Worm (Caenorhabditis elegans): ENCODE measurements around the gene aqp-10.

aqp-10 gene

ce11 chrII:9791185-9791584 lies 21.5 kb upstream of the aqp-10 start (continued):
- TF ChIP-seq hlh-30 (tag; optimal IDR thresholded peaks at IDR 0.05; ENCODE audit: insufficient read depth) = peak; percentile 62
- TF ChIP-seq nhr-10 (tag; optimal IDR thresholded peaks at IDR 0.05) = peak; percentile 57
- peak; percentile 88 for TF ChIP-seq nhr-77 (tag; optimal IDR thresholded peaks at IDR 0.05)
- no peak for TF ChIP-seq ceh-62 (tag; optimal IDR thresholded peaks at IDR 0.05)
- peak; percentile 93 for TF ChIP-seq nhr-102 (tag; optimal IDR thresholded peaks at IDR 0.05)
- TF ChIP-seq mxl-3 (GFP tag; optimal IDR thresholded peaks at IDR 0.05) = peak; percentile 69
- no peak for TF ChIP-seq F26F4.8 (GFP tag; conservative IDR thresholded peaks at IDR 0.05)
- TF ChIP-seq snpc-4 (tag; optimal IDR thresholded peaks at IDR 0.05) = no peak
- 0 out of 2 replicates have a peak, but pooled peaks have one; percentile 53 for TF ChIP-seq tra-1 (GFP tag; IDR thresholded peaks at IDR 0.05)
- no peak for TF ChIP-seq skn-1 (tag; optimal IDR thresholded peaks at IDR 0.05)
- TF ChIP-seq duxl-1 (tag; optimal IDR thresholded peaks at IDR 0.05; ENCODE audit: poor library complexity) = no peak
- TF ChIP-seq ztf-11 (tag; optimal IDR thresholded peaks at IDR 0.05) = no peak
- TF ChIP-seq egl-27 (tag; optimal IDR thresholded peaks at IDR 0.05) = no peak
- no peak for TF ChIP-seq saeg-2 (GFP tag; IDR thresholded peaks at IDR 0.05)
- TF ChIP-seq R02D3.7 (tag; optimal IDR thresholded peaks at IDR 0.05) = no peak
- no peak for TF ChIP-seq lim-7 (GFP tag; IDR thresholded peaks at IDR 0.05)
- TF ChIP-seq php-3 (GFP tag; IDR thresholded peaks at IDR 0.05) = no peak
- TF ChIP-seq unc-62 (GFP tag; optimal IDR thresholded peaks at IDR 0.05 in 1 of 2) = peak in 1 of 2 experiments; percentile 98
- no peak for TF ChIP-seq unc-62 (tag; optimal IDR thresholded peaks at IDR 0.05)
- TF ChIP-seq mep-1 (tag; optimal IDR thresholded peaks at IDR 0.05) = peak; percentile 2
- TF ChIP-seq F10B5.3 (tag; optimal IDR thresholded peaks at IDR 0.05) = no peak
- peak; percentile 72 for TF ChIP-seq nhr-48 (tag; optimal IDR thresholded peaks at IDR 0.05)
- no peak for TF ChIP-seq ces-1 (GFP tag; optimal IDR thresholded peaks at IDR 0.05)
- peak; percentile 91 for TF ChIP-seq hlh-11 (tag; optimal IDR thresholded peaks at IDR 0.05)
- TF ChIP-seq nhr-237 (tag; optimal IDR thresholded peaks at IDR 0.05) = no peak

- TF ChIP-seq ztf-7 (tag; optimal IDR thresholded peaks at IDR 0.05) = no peak
- no peak for TF ChIP-seq hmg-1.1 (GFP tag; IDR thresholded peaks at IDR 0.05)
- peak; percentile 27; the same call in 1 of the 2 replicates for TF ChIP-seq tra-1 (GFP tag; IDR thresholded peaks at IDR 0.05)
- TF ChIP-seq daf-12 (tag; optimal IDR thresholded peaks at IDR 0.05) = no peak
- no peak for TF ChIP-seq ces-1 (GFP tag; optimal IDR thresholded peaks at IDR 0.05)
- no peak for TF ChIP-seq aha-1 (tag)
- TF ChIP-seq F37D6.2 (tag; optimal IDR thresholded peaks at IDR 0.05) = no peak
- TF ChIP-seq mep-1 (tag; optimal IDR thresholded peaks at IDR 0.05) = peak; percentile 58
- TF ChIP-seq dmd-9 (GFP tag; IDR thresholded peaks at IDR 0.05) = no peak
- TF ChIP-seq sdz-12 (GFP tag; optimal IDR thresholded peaks at IDR 0.05) = no peak
- TF ChIP-seq nhr-10 (tag; optimal IDR thresholded peaks at IDR 0.05) = peak; percentile 57
- no peak for TF ChIP-seq zfp-3 (GFP tag; conservative IDR thresholded peaks at IDR 0.05)
- peak in 1 of 2 experiments; percentile 91 for TF ChIP-seq unc-62 (GFP tag; optimal IDR thresholded peaks at IDR 0.05 in 1 of 2)
- TF ChIP-seq unc-62 (tag; optimal IDR thresholded peaks at IDR 0.05) = no peak
- TF ChIP-seq Y5F2A.4 (GFP tag; optimal IDR thresholded peaks at IDR 0.05) = no peak
- TF ChIP-seq vab-7 (GFP tag; IDR thresholded peaks at IDR 0.05) = no peak
- no peak; the same call in 1 of the 2 replicates for TF ChIP-seq ceh-20 (GFP tag; IDR thresholded peaks at IDR 0.05)
- no peak for TF ChIP-seq skn-1 (tag; optimal IDR thresholded peaks at IDR 0.05)
- no peak for TF ChIP-seq lin-1 (GFP tag; IDR thresholded peaks at IDR 0.05)
- TF ChIP-seq pha-4 (GFP tag; IDR thresholded peaks at IDR 0.05) = 0 out of 2 replicates have a peak, but pooled peaks have one; percentile 13
- TF ChIP-seq pha-4 (tag; optimal IDR thresholded peaks at IDR 0.05) = peak; percentile 34
- no peak for TF ChIP-seq cey-2 (tag; optimal IDR thresholded peaks at IDR 0.05; ENCODE audit: borderline replicate concordance, insufficient read depth)
- TF ChIP-seq Y105C5A.15 (GFP tag; IDR thresholded peaks at IDR 0.05) = no peak
- no peak for TF ChIP-seq nhr-237 (tag; optimal IDR thresholded peaks at IDR 0.05)
- TF ChIP-seq dmd-6 (GFP tag; IDR thresholded peaks at IDR 0.05) = peak; percentile 87
- TF ChIP-seq Y75B8A.6 (GFP tag; IDR thresholded peaks at IDR 0.05) = no peak
- TF ChIP-seq ctbp-1 (GFP tag; IDR thresholded peaks at IDR 0.05) = no peak
- no peak for TF ChIP-seq spr-3 (GFP tag; optimal IDR thresholded peaks at IDR 0.05)
- TF ChIP-seq ceh-62 (tag; optimal IDR thresholded peaks at IDR 0.05) = no peak
- no peak for TF ChIP-seq spr-1 (tag; optimal IDR thresholded peaks at IDR 0.05)
- TF ChIP-seq nhr-25 (tag; optimal IDR thresholded peaks at IDR 0.05; ENCODE audit: borderline replicate concordance, insufficient read depth) = peak; percentile 33
- TF ChIP-seq F44E2.7 (GFP tag; IDR thresholded peaks at IDR 0.05) = no peak
These were observed 17.9 kb upstream of the aqp-10 start, which contains the start of gene cyp-13A2 for ce11 chrII:9787395-9788152. TSS of gene cyp-13A2 (minus strand) at chrII:9787629.
